Fruit fly (Drosophila melanogaster): ENCODE results near the gene CG6163.

CG6163 gene

dm6 chr3L:11369778-11370684, 5.3 kb upstream of the CG6163 start:
- peak; percentile 77 for TF ChIP-seq h (GFP tag; optimal IDR thresholded peaks at IDR 0.05)
- peak; percentile 32 for TF ChIP-seq tai (GFP tag; optimal IDR thresholded peaks at IDR 0.05)
- peak; percentile 51 for TF ChIP-seq CG9705 (GFP tag; optimal IDR thresholded peaks at IDR 0.05)
- peak; percentile 73 for TF ChIP-seq fru (GFP tag; optimal IDR thresholded peaks at IDR 0.05)
- peak; percentile 21 for TF ChIP-seq br (GFP tag; optimal IDR thresholded peaks at IDR 0.05)
- TF ChIP-seq psq (GFP tag; optimal IDR thresholded peaks at IDR 0.05): peak; percentile 59
- no peak for TF ChIP-seq pan (optimal IDR thresholded peaks at IDR 0.05)
- TF ChIP-seq Myc (optimal IDR thresholded peaks at IDR 0.05): no peak
- TF ChIP-seq GATAd (GFP tag; optimal IDR thresholded peaks at IDR 0.05): no peak
- TF ChIP-seq Vsx2 (GFP tag; optimal IDR thresholded peaks at IDR 0.05; ENCODE audit: partially characterized antibody): peak; percentile 53
- no peak for TF ChIP-seq brk (GFP tag; optimal IDR thresholded peaks at IDR 0.05)
- no peak for TF ChIP-seq jim (GFP tag; optimal IDR thresholded peaks at IDR 0.05)
- peak; percentile 60 for TF ChIP-seq OdsH (GFP tag; optimal IDR thresholded peaks at IDR 0.05)
- TF ChIP-seq dmrt93B (GFP tag; optimal IDR thresholded peaks at IDR 0.05): peak; percentile 50
- TF ChIP-seq sv (GFP tag; optimal IDR thresholded peaks at IDR 0.05): no peak
- TF ChIP-seq Rel (GFP tag; optimal IDR thresholded peaks at IDR 0.05): peak; percentile 43
- TF ChIP-seq Rel (tag; optimal IDR thresholded peaks at IDR 0.05): peak; percentile 19
- no peak for TF ChIP-seq Abd-B (GFP tag; optimal IDR thresholded peaks at IDR 0.05)
- TF ChIP-seq CG32264 (GFP tag; optimal IDR thresholded peaks at IDR 0.05): no peak
- TF ChIP-seq HLH106 (tag; optimal IDR thresholded peaks at IDR 0.05): peak; percentile 81
- peak; percentile 24 for TF ChIP-seq Dif (GFP tag; optimal IDR thresholded peaks at IDR 0.05; ENCODE audit: partially characterized antibody)
- peak; percentile 74 for TF ChIP-seq Sp1 (GFP tag; optimal IDR thresholded peaks at IDR 0.05)
- peak; percentile 72 for TF ChIP-seq woc (GFP tag; optimal IDR thresholded peaks at IDR 0.05)
- TF ChIP-seq dsf (GFP tag; optimal IDR thresholded peaks at IDR 0.05; ENCODE audit: borderline replicate concordance): no peak
- no peak for TF ChIP-seq N (GFP tag; optimal IDR thresholded peaks at IDR 0.05)
- no peak for TF ChIP-seq Mio (GFP tag; optimal IDR thresholded peaks at IDR 0.05)
- peak; percentile 23 for TF ChIP-seq ey (GFP tag; optimal IDR thresholded peaks at IDR 0.05)
- TF ChIP-seq Jra (GFP tag; optimal IDR thresholded peaks at IDR 0.05): no peak
- no peak for TF ChIP-seq lola (GFP tag; optimal IDR thresholded peaks at IDR 0.05)
- peak; percentile 40 for TF ChIP-seq Hr83 (GFP tag; optimal IDR thresholded peaks at IDR 0.05; ENCODE audit: poor library complexity, severe bottlenecking)
- no peak for TF ChIP-seq usp (GFP tag; optimal IDR thresholded peaks at IDR 0.05)
- TF ChIP-seq Dfd (GFP tag; optimal IDR thresholded peaks at IDR 0.05): no peak
- TF ChIP-seq Hr78 (GFP tag; optimal IDR thresholded peaks at IDR 0.05): no peak
- peak; percentile 66 for TF ChIP-seq CrebA (GFP tag; optimal IDR thresholded peaks at IDR 0.05; ENCODE audit: borderline replicate concordance)
- TF ChIP-seq foxo (GFP tag; optimal IDR thresholded peaks at IDR 0.05): peak in 1 of 2 experiments; percentile 69
- peak; percentile 51 for TF ChIP-seq rgr (GFP tag; optimal IDR thresholded peaks at IDR 0.05)
- TF ChIP-seq sage (GFP tag; optimal IDR thresholded peaks at IDR 0.05): peak; percentile 63
- TF ChIP-seq dl (GFP tag; optimal IDR thresholded peaks at IDR 0.05; ENCODE audit: insufficient read depth in 1 of 2, partially characterized antibody in 2 of 2): peak; percentile 7 to 65
- TF ChIP-seq Hnf4 (GFP tag; optimal IDR thresholded peaks at IDR 0.05): peak; percentile 48

Data from whole organism, wandering third instar larva.